Fruit fly (Drosophila melanogaster) S2 (cell line): ENCODE data around the gene Sod1.

Experiments used
- CG8478 ChIP-seq: fragments of >200 bp; optimal IDR thresholded peaks from 2 replicates; lab custom pipeline; 2018
- CTCF ChIP-seq, 2 experiments: fragments of >200 bp; optimal IDR thresholded peaks; 2 replicates each; lab custom pipeline; 2018

- TF ChIP-seq CG8478 (lab: Kevin White, UChicago) (no peak), CTCF (optimal IDR thresholded peaks at IDR 0.05; lab: Kevin White, UChicago) (no peak)
Observed at dm6 chr3L:11089805-11090440, 23.6 kb downstream of the Sod1 start.
